Fruit fly (Drosophila melanogaster) whole organism, embryonic: ENCODE data around the gene mirr.

Source experiments
- B-H1 ChIP-seq: fragments of 200-800 bp; sonication (Bioruptor generic); IDR thresholded peaks from 3 replicates; pipeline ENCODE4 v1.3.6; 2022; ENCODE audit warnings: missing biosample characterization, missing genetic modification characterization
- Bdp1 ChIP-seq: fragments of 200-800 bp; sonication (Bioruptor generic); optimal IDR thresholded peaks from 3 replicates; lab custom pipeline; 2016; ENCODE audit warnings: missing biosample characterization, missing genetic modification characterization
- CG11695 ChIP-seq: fragments of 200-800 bp; sonication (Bioruptor generic); IDR thresholded peaks from 3 replicates; pipeline ENCODE4 v1.3.6; 2022; ENCODE audit warnings: missing biosample characterization, missing genetic modification characterization
- CG12942 ChIP-seq: fragments of 200-800 bp; sonication (Bioruptor generic); optimal IDR thresholded peaks from 3 replicates; lab custom pipeline; 2016; ENCODE audit warnings: missing biosample characterization, missing genetic modification characterization
- CG14667 ChIP-seq: fragments of 200-800 bp; sonication (Bioruptor generic); IDR thresholded peaks from 2 replicates; pipeline ENCODE4 v1.3.6; 2022; ENCODE audit warnings: missing biosample characterization, missing genetic modification characterization
- CG15514 ChIP-seq: fragments of 200-800 bp; sonication (Bioruptor generic); optimal IDR thresholded peaks from 3 replicates; lab custom pipeline; 2017; ENCODE audit warnings: missing biosample characterization, missing genetic modification characterization, mild to moderate bottlenecking, moderate library complexity, missing genetic modification reagents
- CG17359 ChIP-seq: fragments of 200-800 bp; sonication (Bioruptor generic); optimal IDR thresholded peaks from 3 replicates; lab custom pipeline; 2018; ENCODE audit warnings: missing biosample characterization, mild to moderate bottlenecking, missing genetic modification characterization, moderate library complexity
- CG18011 ChIP-seq: fragments of 200-800 bp; sonication (Bioruptor generic); optimal IDR thresholded peaks from 2 replicates; lab custom pipeline; 2017; ENCODE audit warnings: missing biosample characterization, missing genetic modification characterization, mild to moderate bottlenecking, moderate library complexity, missing genotype
- CG2875 ChIP-seq: fragments of 200-800 bp; sonication (Bioruptor generic); optimal IDR thresholded peaks from 2 replicates; lab custom pipeline; 2017; ENCODE audit warnings: missing biosample characterization, mild to moderate bottlenecking, missing genetic modification characterization, missing genetic modification reagents
- CG3065 ChIP-seq: fragments of 200-800 bp; sonication (Bioruptor generic); optimal IDR thresholded peaks from 2 replicates; lab custom pipeline; 2016; ENCODE audit warnings: missing biosample characterization, missing genetic modification characterization
- CG4360 ChIP-seq: fragments of 200-800 bp; sonication (Bioruptor generic); IDR thresholded peaks from 2 replicates; pipeline ENCODE4 v1.3.6; 2022; ENCODE audit warnings: missing biosample characterization, missing genetic modification characterization
- CG4854 ChIP-seq: fragments of 200-800 bp; sonication (Bioruptor generic); optimal IDR thresholded peaks from 2 replicates; lab custom pipeline; 2016; ENCODE audit warnings: missing biosample characterization, missing genetic modification characterization, inconsistent platforms
- CG6254 ChIP-seq: fragments of 200-800 bp; sonication (Bioruptor generic); optimal IDR thresholded peaks from 3 replicates; lab custom pipeline; 2017; ENCODE audit warnings: mild to moderate bottlenecking, missing biosample characterization, missing genetic modification reagents, missing genetic modification characterization
- CG6272 ChIP-seq: fragments of 200-800 bp; sonication (Bioruptor generic); IDR thresholded peaks from 2 replicates; pipeline ENCODE4 v1.3.6; 2022; ENCODE audit warnings: missing biosample characterization, missing genetic modification characterization
- CG7271 ChIP-seq: fragments of 200-800 bp; sonication (Bioruptor generic); optimal IDR thresholded peaks from 2 replicates; lab custom pipeline; 2018; ENCODE audit warnings: missing biosample characterization, mild to moderate bottlenecking, missing genetic modification characterization, moderate library complexity
- CG8388 ChIP-seq: fragments of 200-800 bp; sonication (Bioruptor generic); optimal IDR thresholded peaks from 2 replicates; lab custom pipeline; 2019; ENCODE audit warnings: missing biosample characterization, mild to moderate bottlenecking, missing genetic modification characterization, moderate library complexity
- Doc3 ChIP-seq: fragments of 200-800 bp; sonication (Bioruptor generic); IDR thresholded peaks from 3 replicates; pipeline ENCODE4 v1.3.6; 2022; ENCODE audit warnings: missing biosample characterization, missing genetic modification characterization; ENCODE audit not compliant: partially characterized antibody
- Ets65A ChIP-seq: fragments of 200-800 bp; sonication (Bioruptor generic); peaks from one replicate; lab custom pipeline; 2016; ENCODE audit warnings: missing biosample characterization, missing genetic modification characterization
- GATAe ChIP-seq: fragments of 200-800 bp; sonication (Bioruptor generic); conservative IDR thresholded peaks from 2 replicates; pipeline ENCODE4 v1.3.6; 2022; ENCODE audit warnings: missing biosample characterization, missing genetic modification characterization
- Kr ChIP-seq: fragments of 200-800 bp; sonication (Bioruptor generic); optimal IDR thresholded peaks from 2 replicates; lab custom pipeline; 2017; ENCODE audit warnings: missing biosample characterization, mild to moderate bottlenecking, missing genetic modification characterization
- Max ChIP-seq: fragments of 200-800 bp; sonication (Bioruptor generic); optimal IDR thresholded peaks from 2 replicates; lab custom pipeline; 2016; ENCODE audit warnings: missing biosample characterization, mild to moderate bottlenecking, missing genetic modification characterization
- Med ChIP-seq: fragments of 200-800 bp; sonication (Bioruptor generic); peaks from one replicate; lab custom pipeline; 2016; ENCODE audit warnings: missing biosample characterization, missing genetic modification characterization, mild to moderate bottlenecking, inconsistent platforms, moderate library complexity
- Mrtf ChIP-seq: fragments of 200-800 bp; sonication (Bioruptor generic); IDR thresholded peaks from 3 replicates; pipeline ENCODE4 v1.3.6; 2022; ENCODE audit warnings: missing biosample characterization, missing genetic modification characterization
- NfI ChIP-seq: fragments of 200-800 bp; sonication (Bioruptor generic); optimal IDR thresholded peaks from 3 replicates; lab custom pipeline; 2018; ENCODE audit warnings: missing biosample characterization, mild to moderate bottlenecking, missing genetic modification characterization, moderate library complexity
- Ravus ChIP-seq: fragments of 200-800 bp; sonication (Bioruptor generic); IDR thresholded peaks from 2 replicates; pipeline ENCODE4 v1.3.6; 2022; ENCODE audit warnings: missing biosample characterization, missing genetic modification characterization
- Side ChIP-seq: fragments of 200-800 bp; sonication (Bioruptor generic); optimal IDR thresholded peaks from 2 replicates; lab custom pipeline; 2016; ENCODE audit warnings: missing biosample characterization, missing genetic modification characterization
- Sry-β ChIP-seq: fragments of 200-800 bp; sonication (Bioruptor generic); optimal IDR thresholded peaks from 2 replicates; lab custom pipeline; 2018; ENCODE audit warnings: missing biosample characterization, mild to moderate bottlenecking, missing genetic modification characterization, moderate library complexity
- Xbp1 ChIP-seq: fragments of 200-800 bp; sonication (Bioruptor generic); optimal IDR thresholded peaks from 3 replicates; lab custom pipeline; 2016; ENCODE audit warnings: missing biosample characterization, mild to moderate bottlenecking, missing genetic modification characterization
- ase ChIP-seq: fragments of 200-800 bp; sonication (Bioruptor generic); IDR thresholded peaks from 3 replicates; pipeline ENCODE4 v1.3.6; 2022; ENCODE audit warnings: missing biosample characterization, missing genetic modification characterization
- az2 ChIP-seq: fragments of 200-800 bp; sonication (Bioruptor generic); optimal IDR thresholded peaks from 3 replicates; lab custom pipeline; 2016; ENCODE audit warnings: missing biosample characterization, missing genetic modification characterization
- chinmo ChIP-seq: fragments of 200-800 bp; sonication (Bioruptor generic); IDR thresholded peaks from 4 replicates; pipeline ENCODE4 v1.3.6; 2022; ENCODE audit warnings: missing biosample characterization, missing genetic modification characterization; ENCODE audit not compliant: partially characterized antibody
- dpn ChIP-seq, 2 experiments: fragments of 200-800 bp; sonication (Bioruptor generic); optimal IDR thresholded peaks; 3 replicates each; lab custom pipeline; 2016; ENCODE audit warnings: missing biosample characterization in 2 of 2, missing genetic modification characterization in 2 of 2
- ems ChIP-seq: fragments of 200-800 bp; sonication (Bioruptor generic); optimal IDR thresholded peaks from 3 replicates; lab custom pipeline; 2016; ENCODE audit warnings: missing biosample characterization, missing genetic modification characterization
- exex ChIP-seq: fragments of 200-800 bp; sonication (Bioruptor generic); optimal IDR thresholded peaks from 4 replicates; lab custom pipeline; 2018; ENCODE audit warnings: missing biosample characterization, mild to moderate bottlenecking, missing genetic modification characterization, moderate library complexity
- fd102C ChIP-seq: fragments of 200-800 bp; sonication (Bioruptor generic); optimal IDR thresholded peaks from 2 replicates; lab custom pipeline; 2018; ENCODE audit warnings: missing biosample characterization, mild to moderate bottlenecking, missing genetic modification characterization, moderate library complexity
- her ChIP-seq: fragments of 200-800 bp; sonication (Bioruptor generic); optimal IDR thresholded peaks from 2 replicates; lab custom pipeline; 2016; ENCODE audit warnings: missing biosample characterization, missing genetic modification characterization
- klu ChIP-seq: fragments of 200-800 bp; sonication (Bioruptor generic); IDR thresholded peaks from 2 replicates; pipeline ENCODE4 v1.3.6; 2022; ENCODE audit warnings: missing biosample characterization, missing genetic modification characterization
- nom ChIP-seq: fragments of 200-800 bp; sonication (Bioruptor generic); optimal IDR thresholded peaks from 2 replicates; lab custom pipeline; 2017; ENCODE audit warnings: missing biosample characterization, missing genetic modification characterization, mild to moderate bottlenecking, moderate library complexity, missing genetic modification reagents
- pan ChIP-seq, 4 experiments: fragments of >200 bp in 3 of 4; fragments of 200-800 bp in 1 of 4; sonication (Bioruptor generic) in 1 of 4; optimal IDR thresholded peaks in 3 of 4; IDR thresholded peaks in 1 of 4; 2 replicates each; pipeline versions ENCODE4 v1.3.6 to Lab custom; 2017 to 2022; ENCODE audit warnings: missing biosample characterization in 2 of 4, missing genetic modification characterization in 2 of 4, mixed read lengths in 1 of 4
- sens-2 ChIP-seq: fragments of 200-800 bp; sonication (Bioruptor generic); IDR thresholded peaks from 2 replicates; pipeline ENCODE4 v1.3.6; 2022; ENCODE audit warnings: missing biosample characterization, missing genetic modification characterization
- sug ChIP-seq: fragments of 200-800 bp; optimal IDR thresholded peaks from 2 replicates; lab custom pipeline; 2019; ENCODE audit warnings: missing biosample characterization, mild to moderate bottlenecking, missing genetic modification characterization, moderate library complexity
- tio ChIP-seq: fragments of 200-800 bp; sonication (Bioruptor generic); optimal IDR thresholded peaks from 2 replicates; lab custom pipeline; 2017; ENCODE audit warnings: missing biosample characterization, missing genetic modification characterization, inconsistent platforms
- tup ChIP-seq: fragments of 200-800 bp; sonication (Bioruptor generic); optimal IDR thresholded peaks from 2 replicates; lab custom pipeline; 2016; ENCODE audit warnings: missing biosample characterization, mild to moderate bottlenecking, missing genetic modification characterization, moderate library complexity
- zfh1 ChIP-seq: fragments of 200-800 bp; sonication (Bioruptor generic); IDR thresholded peaks from 3 replicates; pipeline ENCODE4 v1.3.6; 2022; ENCODE audit warnings: missing biosample characterization, missing genetic modification characterization

The mirr gene

DNA sequence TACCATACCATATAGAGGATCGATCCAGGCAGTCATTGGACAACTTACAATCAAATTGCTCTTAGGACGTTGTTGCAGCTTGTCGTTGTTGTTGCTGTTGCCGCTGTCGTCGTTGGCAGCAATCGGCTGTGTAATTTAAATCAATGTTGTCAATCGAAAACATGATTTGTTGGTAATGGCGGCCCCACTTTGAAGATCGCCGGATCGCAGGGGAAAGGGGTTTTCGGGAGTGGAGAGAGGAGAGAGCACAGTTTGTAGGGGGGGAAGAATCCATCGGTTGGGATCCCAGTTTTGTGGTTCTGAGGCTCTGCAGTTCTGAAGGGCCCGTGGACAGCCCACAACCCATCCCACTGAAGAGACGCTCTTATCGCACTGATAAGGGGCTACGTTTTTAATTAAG lies 2.3 kb downstream of the mirr start (continued):
- no peak for TF ChIP-seq CG6272 (GFP tag; lab: Robert Waterston, UW)
- no peak for TF ChIP-seq sens-2 (GFP tag; lab: Robert Waterston, UW)
- TF ChIP-seq Ravus: no peak
- no peak for TF ChIP-seq Xbp1
- TF ChIP-seq CG4854: no peak
- TF ChIP-seq nom (GFP tag; lab: Kevin White, UChicago): no peak
- TF ChIP-seq fd102C (GFP tag; lab: Kevin White, UChicago): no peak
- no peak for TF ChIP-seq Max
- TF ChIP-seq chinmo (GFP tag; lab: Robert Waterston, UW): no peak
- no peak for TF ChIP-seq CG6254
- TF ChIP-seq Med (GFP tag; lab: Kevin White, UChicago): peak; percentile 46
- TF ChIP-seq Kr (GFP tag; lab: Kevin White, UChicago): peak; percentile 44
- peak; percentile 74 for TF ChIP-seq Ets65A (GFP tag; lab: Kevin White, UChicago)
- TF ChIP-seq CG17359 (tag; lab: Kevin White, UChicago): no peak
- TF ChIP-seq her (GFP tag; lab: Kevin White, UChicago): no peak
- TF ChIP-seq Bdp1: no peak
- TF ChIP-seq NfI (GFP tag; lab: Kevin White, UChicago): no peak
- no peak for TF ChIP-seq ems (GFP tag; lab: Kevin White, UChicago)
- TF ChIP-seq tup: no peak
- TF ChIP-seq sug (tag; lab: Kevin White, UChicago): no peak
- TF ChIP-seq pan (optimal IDR thresholded peaks at IDR 0.05; lab: Kevin White, UChicago): no peak
- TF ChIP-seq pan (GFP tag; optimal IDR thresholded peaks at IDR 0.05 in 1 of 2, IDR thresholded peaks at IDR 0.05 in 1 of 2): peak in 1 of 2 experiments; percentile 42
- no peak for TF ChIP-seq CG7271 (tag; lab: Kevin White, UChicago)
- no peak for TF ChIP-seq CG12942 (GFP tag; lab: Kevin White, UChicago)
- no peak for TF ChIP-seq CG15514 (GFP tag; lab: Kevin White, UChicago)
- TF ChIP-seq Sry-β: no peak
- no peak for TF ChIP-seq Doc3
- TF ChIP-seq CG11695 (GFP tag; lab: Robert Waterston, UW): no peak
- TF ChIP-seq CG3065 (GFP tag; lab: Kevin White, UChicago): no peak
- no peak for TF ChIP-seq Side (GFP tag; lab: Kevin White, UChicago)
- no peak for TF ChIP-seq CG8388 (GFP tag; lab: Kevin White, UChicago)
- no peak for TF ChIP-seq CG18011 (GFP tag; lab: Kevin White, UChicago)
- no peak for TF ChIP-seq zfh1 (GFP tag; lab: Robert Waterston, UW)
- no peak for TF ChIP-seq Mrtf (GFP tag; lab: Robert Waterston, UW)
- no peak for TF ChIP-seq CG14667
- TF ChIP-seq ase: no peak
- TF ChIP-seq exex (tag; lab: Kevin White, UChicago): peak; percentile 12
- no peak for TF ChIP-seq B-H1
- no peak for TF ChIP-seq dpn (GFP tag; optimal IDR thresholded peaks at IDR 0.05; lab: Kevin White, UChicago)
- no peak for TF ChIP-seq tio
- no peak for TF ChIP-seq CG2875 (GFP tag; lab: Kevin White, UChicago)
- no peak for TF ChIP-seq klu
- no peak for TF ChIP-seq az2
- peak; percentile 44 for TF ChIP-seq CG4360 (GFP tag; lab: Robert Waterston, UW)
- 0 out of 2 replicates have a peak, but pooled peaks have one; percentile 21 for TF ChIP-seq GATAe (GFP tag; lab: Robert Waterston, UW)
